Fruit fly (Drosophila melanogaster): ENCODE results near the gene Eno.
A peak's percentile ranks its signal among the peaks of the same experiment; 100 is the strongest.

Gene Eno

DNA sequence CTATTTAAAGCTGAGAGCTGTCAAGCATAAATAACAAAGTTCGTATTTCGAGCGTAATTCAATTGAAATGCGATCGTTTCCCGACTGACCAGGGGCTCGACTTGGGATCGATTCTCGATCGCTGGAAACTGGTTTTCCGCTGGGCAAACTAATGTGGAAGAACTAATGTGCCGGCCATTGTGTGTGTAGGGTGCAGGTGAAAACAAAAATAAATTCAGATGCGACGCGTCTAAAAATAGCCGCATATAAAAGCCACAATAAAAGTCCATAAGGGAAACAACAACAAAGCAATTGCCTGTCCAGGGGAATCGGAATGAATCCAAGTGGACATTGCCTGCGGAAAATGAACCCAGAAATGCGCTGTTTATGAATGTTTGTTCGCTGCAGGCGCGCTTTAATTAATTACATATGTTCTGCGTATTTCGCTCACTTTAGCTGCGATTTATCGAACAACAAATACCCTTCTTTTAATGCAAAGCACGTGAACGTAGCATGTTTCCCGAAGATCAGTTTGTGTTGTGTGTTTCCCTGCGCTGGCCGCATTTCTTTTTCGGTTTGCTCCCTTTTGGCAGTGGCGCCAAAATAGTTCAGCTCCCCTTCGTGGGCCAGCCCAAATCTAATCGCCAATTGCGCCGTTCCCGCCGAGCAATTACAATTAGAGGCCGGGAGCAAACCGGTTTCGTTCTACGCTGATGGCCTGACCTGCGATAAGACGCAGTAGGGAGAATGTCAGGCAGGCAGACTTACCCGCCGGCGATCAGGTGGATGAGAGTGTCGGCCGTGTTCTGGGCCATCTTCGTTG lies 6.1 kb downstream of the Eno start:
- TF ChIP-seq EcR (GFP tag; optimal IDR thresholded peaks at IDR 0.05), result peak; percentile 79
- TF ChIP-seq Snoo (tag; optimal IDR thresholded peaks at IDR 0.05), result peak; percentile 17
- TF ChIP-seq CG17806 (tag; optimal IDR thresholded peaks at IDR 0.05), result no peak
- no peak for TF ChIP-seq D1 (tag; optimal IDR thresholded peaks at IDR 0.05)
- TF ChIP-seq CG10348 (GFP tag; IDR thresholded peaks at IDR 0.05), result no peak
- TF ChIP-seq Pif1B (GFP tag; optimal IDR thresholded peaks at IDR 0.05), result peak; percentile 2
- TF ChIP-seq CG14655 (GFP tag; optimal IDR thresholded peaks at IDR 0.05), result peak; percentile 11
- no peak for TF ChIP-seq CG32121 (GFP tag; IDR thresholded peaks at IDR 0.05)
- peak; percentile 23 for TF ChIP-seq Pif1A (GFP tag; optimal IDR thresholded peaks at IDR 0.05)
- no peak for TF ChIP-seq CG34367 (tag; optimal IDR thresholded peaks at IDR 0.05)
- TF ChIP-seq gl (tag; optimal IDR thresholded peaks at IDR 0.05), result peak; percentile 35
- TF ChIP-seq rn (GFP tag; IDR thresholded peaks at IDR 0.05), result no peak
- TF ChIP-seq CG8301 (tag; optimal IDR thresholded peaks at IDR 0.05), result peak; percentile 8
- TF ChIP-seq CG15710 (tag; optimal IDR thresholded peaks at IDR 0.05), result peak; percentile 5
- TF ChIP-seq fd96Ca (GFP tag; IDR thresholded peaks at IDR 0.05), result peak; percentile 10; the same call in 1 of the 3 replicates
- TF ChIP-seq CG13204 (GFP tag; optimal IDR thresholded peaks at IDR 0.05), result no peak
- TF ChIP-seq CG8159 (tag; optimal IDR thresholded peaks at IDR 0.05), result no peak
- no peak for TF ChIP-seq CG9948 (tag; optimal IDR thresholded peaks at IDR 0.05)
- TF ChIP-seq CG4496 (GFP tag; IDR thresholded peaks at IDR 0.05), result peak; percentile 49; the same call in 1 of the 3 replicates

DNA sequence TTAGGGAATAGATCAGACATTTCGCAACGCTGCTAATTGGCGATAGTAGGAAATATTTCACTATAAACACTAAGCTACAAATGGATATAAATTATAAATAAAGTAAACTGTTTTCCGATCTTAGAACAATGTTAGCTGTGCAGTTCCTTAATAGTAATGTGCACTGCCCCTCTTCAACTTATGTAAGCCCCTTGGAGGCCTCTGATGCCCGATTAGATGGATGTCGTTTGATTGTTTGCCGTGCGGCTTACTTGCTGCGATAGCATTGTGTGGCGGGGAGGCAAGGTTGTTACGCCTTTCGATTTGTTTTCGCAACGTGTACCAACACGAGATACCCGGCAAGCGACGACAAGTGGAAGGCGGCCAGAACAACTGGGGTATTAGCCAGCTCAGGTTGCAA lies 7.2 kb downstream of the Eno start:
- TF ChIP-seq CG4496 (GFP tag; IDR thresholded peaks at IDR 0.05) (0 out of 3 replicates have a peak, but pooled peaks have one; percentile 8), gl (tag; optimal IDR thresholded peaks at IDR 0.05) (no peak), Snoo (tag; optimal IDR thresholded peaks at IDR 0.05) (no peak)

DNA sequence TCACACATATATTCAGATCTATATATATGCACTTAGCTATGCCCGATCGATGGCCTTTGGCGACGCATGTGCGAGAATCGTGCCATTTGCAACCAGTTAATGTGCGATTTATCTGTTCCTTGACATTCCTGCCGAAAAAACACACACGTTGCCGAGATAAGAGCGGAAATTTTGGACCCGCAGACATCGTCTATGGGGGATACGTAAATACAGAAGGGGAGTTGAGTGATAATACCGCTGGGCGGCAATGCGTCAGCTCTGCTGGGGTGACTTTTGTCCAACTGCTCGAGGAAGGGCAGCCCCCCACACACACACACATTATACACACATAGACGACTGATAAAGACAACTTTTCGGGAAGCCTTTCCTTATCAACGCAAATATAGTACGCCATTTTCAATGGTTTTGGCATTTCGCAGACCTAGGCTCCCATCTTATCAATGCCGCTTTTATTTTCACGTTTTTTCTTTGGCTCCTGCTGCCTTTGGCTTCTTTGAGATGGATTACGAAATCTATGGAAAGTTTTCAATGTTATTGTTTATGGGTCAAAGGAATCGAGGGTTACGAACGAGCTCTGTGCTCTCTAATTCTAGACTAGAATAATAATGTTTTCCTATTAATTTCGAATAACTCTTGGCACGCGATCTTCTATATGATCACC lies 8.5 kb downstream of the Eno start:
- no peak for TF ChIP-seq CG4496 (GFP tag; IDR thresholded peaks at IDR 0.05)
- peak; percentile 20 for TF ChIP-seq EcR (GFP tag; optimal IDR thresholded peaks at IDR 0.05)

DNA sequence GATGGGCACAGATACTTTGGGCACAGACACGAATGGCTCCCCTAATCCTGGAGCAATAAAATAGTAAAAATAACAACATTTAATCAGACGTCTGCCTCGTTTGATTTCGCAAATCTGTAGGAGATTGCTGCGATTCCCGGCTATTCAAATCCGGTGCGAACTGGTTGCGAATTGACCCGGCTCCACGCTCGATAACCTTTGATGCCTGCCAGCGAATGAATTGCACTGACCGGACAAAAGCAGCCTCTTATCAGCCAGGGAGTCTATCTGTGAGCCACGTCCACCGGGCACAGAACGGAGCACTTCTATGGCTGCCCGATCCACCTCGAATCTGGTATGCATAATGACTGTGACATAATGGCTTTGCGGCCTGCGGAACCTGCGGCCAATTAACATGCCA lies 9.5 kb downstream of the Eno start:
- TF ChIP-seq EcR (GFP tag; optimal IDR thresholded peaks at IDR 0.05) (peak; percentile 16), Pif1A (GFP tag; optimal IDR thresholded peaks at IDR 0.05) (no peak)

DNA sequence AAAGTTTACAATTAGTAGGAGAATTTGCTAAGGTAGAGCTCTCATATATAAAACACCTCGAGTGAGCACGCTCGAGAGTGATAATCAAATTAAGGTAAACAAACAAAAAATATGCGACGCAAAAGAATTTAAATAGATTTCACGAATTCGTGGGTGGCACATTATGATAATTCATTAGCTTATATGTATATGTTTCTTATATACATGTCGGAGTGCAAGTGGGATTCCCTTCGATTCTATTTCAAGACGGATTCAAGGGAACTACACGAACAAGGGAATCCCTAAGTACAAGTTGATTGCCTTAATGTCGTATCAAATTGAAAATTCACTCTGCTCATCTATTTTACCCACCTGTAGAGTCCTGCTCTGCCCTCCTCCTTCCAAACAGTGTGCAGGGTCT lies 12.2 kb downstream of the Eno start:
- TF ChIP-seq rn (GFP tag; IDR thresholded peaks at IDR 0.05) (no peak), CG8301 (tag; optimal IDR thresholded peaks at IDR 0.05) (no peak), Ets98B (GFP tag; IDR thresholded peaks at IDR 0.05) (no peak), CG13204 (GFP tag; optimal IDR thresholded peaks at IDR 0.05) (no peak), D1 (tag; optimal IDR thresholded peaks at IDR 0.05) (no peak), CG9948 (tag; optimal IDR thresholded peaks at IDR 0.05) (no peak), CG12605 (GFP tag; IDR thresholded peaks at IDR 0.05) (no peak), Pif1A (GFP tag; optimal IDR thresholded peaks at IDR 0.05) (no peak)

DNA sequence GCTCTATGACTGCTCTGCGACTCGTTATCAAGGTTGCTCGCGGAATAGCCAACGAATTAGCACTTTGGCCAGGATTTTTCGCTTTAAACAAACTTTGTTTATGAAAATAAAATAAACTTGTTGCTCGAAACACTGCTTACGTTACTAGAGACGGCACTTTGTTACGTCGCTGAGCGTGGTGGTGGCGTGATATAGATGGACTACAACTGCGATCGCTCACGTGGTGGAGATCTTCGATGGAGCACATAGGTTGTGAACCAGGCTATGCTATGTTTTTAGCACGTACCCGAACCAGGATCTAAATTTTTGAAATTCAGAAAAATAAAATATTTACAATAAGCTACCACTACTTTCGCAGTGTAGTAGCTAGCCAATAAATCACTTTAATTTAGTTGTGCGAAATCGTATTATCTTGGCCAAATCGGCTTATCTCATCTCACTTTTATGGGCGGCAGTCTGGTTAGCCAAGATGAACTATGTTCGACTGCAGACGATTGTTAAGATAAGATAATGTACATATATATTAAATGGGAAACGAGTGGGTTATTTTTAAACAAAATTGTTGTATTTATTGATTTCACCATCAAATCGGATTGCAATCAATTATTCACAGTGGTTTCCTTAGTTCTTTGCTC lies 13.6 kb downstream of the Eno start, which contains the start of gene frtz:
Gene frtz, minus strand, starts transcription at position 153 of the 635 bp plus-strand sequence.
- TF ChIP-seq CG13204 (GFP tag; optimal IDR thresholded peaks at IDR 0.05) (no peak), CG10348 (GFP tag; IDR thresholded peaks at IDR 0.05) (no peak), gl (tag; optimal IDR thresholded peaks at IDR 0.05) (no peak), CG9948 (tag; optimal IDR thresholded peaks at IDR 0.05) (no peak), rn (GFP tag; IDR thresholded peaks at IDR 0.05) (no peak), CG8159 (tag; optimal IDR thresholded peaks at IDR 0.05) (no peak), CG14655 (GFP tag; optimal IDR thresholded peaks at IDR 0.05) (no peak), Ets98B (GFP tag; IDR thresholded peaks at IDR 0.05) (no peak), CG34367 (tag; optimal IDR thresholded peaks at IDR 0.05) (no peak), CG15710 (tag; optimal IDR thresholded peaks at IDR 0.05) (no peak), fd96Ca (GFP tag; IDR thresholded peaks at IDR 0.05) (no peak), EcR (GFP tag; optimal IDR thresholded peaks at IDR 0.05) (no peak), Snoo (tag; optimal IDR thresholded peaks at IDR 0.05) (no peak), CG12605 (GFP tag; IDR thresholded peaks at IDR 0.05) (no peak), CG32121 (GFP tag; IDR thresholded peaks at IDR 0.05) (no peak), CG4496 (GFP tag; IDR thresholded peaks at IDR 0.05) (no peak), CG17806 (tag; optimal IDR thresholded peaks at IDR 0.05) (no peak), Pif1A (GFP tag; optimal IDR thresholded peaks at IDR 0.05) (no peak), CG8301 (tag; optimal IDR thresholded peaks at IDR 0.05) (no peak)

Measured in whole organism, pupa.